Worm (Caenorhabditis elegans): ENCODE data around the gene unc-51.

ce11 chrV:19999100-19999499 lies 5.2 kb downstream of the unc-51 start:
- no peak for TF ChIP-seq cog-1 (tag; optimal IDR thresholded peaks at IDR 0.05)
- no peak for TF ChIP-seq flt-1 (GFP tag; IDR thresholded peaks at IDR 0.05)
- TF ChIP-seq ztf-23 (GFP tag; IDR thresholded peaks at IDR 0.05) = no peak
- TF ChIP-seq ztf-29 (GFP tag; IDR thresholded peaks at IDR 0.05) = no peak
- TF ChIP-seq T22C8.4 (GFP tag; IDR thresholded peaks at IDR 0.05) = 0 out of 2 replicates have a peak, but pooled peaks have one; percentile 36
- TF ChIP-seq ref-1 (GFP tag; conservative IDR thresholded peaks at IDR 0.05) = no peak

Data from whole organism, midembryonic.